Worm (Caenorhabditis elegans) whole organism, L4/young adult: ENCODE data around the gene R08C7.8.

Source experiments
- W03F9.2 ChIP-seq: fragments of 150-350 bp; optimal IDR thresholded peaks from 2 replicates; lab custom pipeline; 2014; ENCODE audit warnings: missing biosample characterization, missing genetic modification characterization
- him-1 ChIP-seq: sonication (generic microtip); optimal IDR thresholded peaks from 2 replicates; lab custom pipeline; 2016; ENCODE audit warnings: missing genotype, missing genetic modification reagents, missing genetic modification characterization, missing compliant biosample characterization

- no peak for TF ChIP-seq W03F9.2 (tag; lab: Kevin White, UChicago)
- no peak for TF ChIP-seq him-1 (tag; lab: Kevin White, UChicago)
These were observed 4.8 kb upstream of the R08C7.8 start, which contains the start of gene fbxb-74 for ce11 chrIV:4439190-4439589.
